Worm (Caenorhabditis elegans): ENCODE results near the gene lin-52.

Gene lin-52

ce11 chrIII:9826005-9826404 lies 1.5 kb upstream of the lin-52 start:
- no peak for TF ChIP-seq elt-3 (tag; optimal IDR thresholded peaks at IDR 0.05)
- peak; percentile 3 for TF ChIP-seq mep-1 (tag; optimal IDR thresholded peaks at IDR 0.05)
- no peak for TF ChIP-seq nhr-28 (tag; optimal IDR thresholded peaks at IDR 0.05)

- TF ChIP-seq hlh-1 (tag; optimal IDR thresholded peaks at IDR 0.05): no peak
- no peak for TF ChIP-seq sptf-1 (tag; optimal IDR thresholded peaks at IDR 0.05)
- no peak for TF ChIP-seq sem-2 (GFP tag; optimal IDR thresholded peaks at IDR 0.05)
- no peak for TF ChIP-seq ceh-39 (tag; optimal IDR thresholded peaks at IDR 0.05)
- TF ChIP-seq ztf-11 (tag; optimal IDR thresholded peaks at IDR 0.05): no peak
- TF ChIP-seq nhr-12 (tag; optimal IDR thresholded peaks at IDR 0.05): no peak
- no peak for TF ChIP-seq snpc-4 (tag; optimal IDR thresholded peaks at IDR 0.05)
- TF ChIP-seq mls-2 (tag; optimal IDR thresholded peaks at IDR 0.05): no peak
- no peak for TF ChIP-seq blmp-1 (tag; optimal IDR thresholded peaks at IDR 0.05)
- no peak for TF ChIP-seq elt-3 (tag; optimal IDR thresholded peaks at IDR 0.05)
- no peak for TF ChIP-seq ces-1 (GFP tag; optimal IDR thresholded peaks at IDR 0.05)
Measured at ce11 chrIII:9825073-9825828, 701 bp upstream of the lin-52 start, which contains the start of gene ZK632.9. ZK632.9 (minus strand) TSS chrIII:9825432.

DNA sequence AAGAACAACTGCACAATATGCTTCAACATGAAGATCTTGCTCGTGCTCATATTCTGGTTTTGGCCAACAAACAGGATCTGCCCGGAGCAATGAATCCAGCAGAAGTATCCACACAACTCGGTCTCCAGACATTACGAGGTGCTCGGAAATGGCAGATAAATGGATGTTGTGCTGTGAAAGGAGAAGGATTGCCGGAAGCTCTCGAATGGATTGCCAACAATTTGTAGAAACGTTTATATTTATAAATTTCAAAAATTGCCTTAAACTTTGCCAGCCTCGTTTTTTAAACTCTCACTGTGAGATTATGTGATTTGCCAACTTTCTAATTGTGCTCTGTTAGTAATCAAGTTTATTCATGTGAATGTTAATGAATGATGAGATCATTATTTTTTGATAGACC lies 802 bp downstream of the lin-52 start:
- no peak for TF ChIP-seq mep-1 (tag; optimal IDR thresholded peaks at IDR 0.05)
- TF ChIP-seq ceh-39 (tag; optimal IDR thresholded peaks at IDR 0.05): no peak
- no peak for TF ChIP-seq elt-3 (tag; optimal IDR thresholded peaks at IDR 0.05)
- no peak for TF ChIP-seq bed-3 (GFP tag; optimal IDR thresholded peaks at IDR 0.05)
- TF ChIP-seq tbx-8 (GFP tag; optimal IDR thresholded peaks at IDR 0.05): no peak
- TF ChIP-seq ztf-11 (tag; optimal IDR thresholded peaks at IDR 0.05): no peak
- TF ChIP-seq unc-39 (tag; optimal IDR thresholded peaks at IDR 0.05): no peak
- TF ChIP-seq sem-2 (GFP tag; optimal IDR thresholded peaks at IDR 0.05): no peak
- no peak for TF ChIP-seq lsy-2 (tag; optimal IDR thresholded peaks at IDR 0.05)

DNA sequence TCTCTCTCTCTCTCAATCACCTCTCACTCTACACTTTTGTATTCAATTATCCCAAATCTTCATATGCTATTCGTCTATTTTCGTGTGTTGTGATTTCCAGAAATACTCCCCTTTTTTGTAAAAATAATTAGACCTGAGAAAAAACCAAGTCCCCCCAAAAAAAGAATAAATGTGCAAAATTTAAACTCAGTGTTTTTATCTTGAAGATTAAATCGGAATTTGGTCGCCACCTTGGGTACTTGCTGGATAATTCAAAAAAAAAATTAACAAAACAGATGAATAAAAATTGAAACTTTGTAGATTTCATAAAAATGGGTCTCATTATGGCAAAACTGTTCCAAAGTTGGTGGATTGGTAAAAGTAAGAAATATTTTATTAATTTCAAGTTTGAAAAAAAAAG lies 1.6 kb downstream of the lin-52 start, which contains the start of gene arl-5:
arl-5 (plus strand) TSS at position 301 of the 400 bp plus-strand sequence.
- TF ChIP-seq mls-2 (tag; optimal IDR thresholded peaks at IDR 0.05): no peak
- TF ChIP-seq nhr-2 (tag; optimal IDR thresholded peaks at IDR 0.05): no peak
- no peak for TF ChIP-seq mab-5 (tag; optimal IDR thresholded peaks at IDR 0.05)
- TF ChIP-seq lin-32 (GFP tag; optimal IDR thresholded peaks at IDR 0.05): no peak
- no peak for TF ChIP-seq blmp-1 (tag; optimal IDR thresholded peaks at IDR 0.05)
- no peak for TF ChIP-seq mep-1 (tag; optimal IDR thresholded peaks at IDR 0.05)
- TF ChIP-seq nhr-76 (tag; optimal IDR thresholded peaks at IDR 0.05): no peak

DNA sequence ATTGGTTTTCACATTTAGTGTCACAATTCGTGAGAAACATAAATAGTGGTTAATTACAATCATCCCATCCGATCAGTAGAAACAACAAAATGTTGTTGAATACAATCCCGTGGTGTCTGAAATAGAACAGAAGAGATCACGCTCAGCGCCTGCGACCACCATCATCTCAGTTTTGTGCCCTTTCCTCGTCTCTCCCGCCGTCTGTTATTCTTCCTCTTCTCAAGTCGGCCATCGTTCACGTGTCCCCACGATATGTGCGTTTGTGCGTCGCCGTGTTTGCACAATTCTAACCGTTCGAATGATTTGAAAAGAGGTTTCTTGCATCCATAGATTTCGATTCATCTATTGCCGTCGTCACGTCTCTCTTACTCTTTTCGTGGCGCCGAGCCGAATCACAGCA lies 5.8 kb downstream of the lin-52 start, which contains the start of gene panl-3:
panl-3 (plus strand) TSS at position 294 of the 400 bp plus-strand sequence.
- TF ChIP-seq bed-3 (GFP tag; optimal IDR thresholded peaks at IDR 0.05) (no peak), mep-1 (tag; optimal IDR thresholded peaks at IDR 0.05) (peak; percentile 49), snpc-4 (tag; optimal IDR thresholded peaks at IDR 0.05) (no peak), zip-8 (tag; optimal IDR thresholded peaks at IDR 0.05) (no peak), elt-1 (tag; optimal IDR thresholded peaks at IDR 0.05; ENCODE audit: borderline replicate concordance, insufficient read depth) (no peak), pha-4 (tag; optimal IDR thresholded peaks at IDR 0.05) (peak; percentile 23), unc-39 (tag; optimal IDR thresholded peaks at IDR 0.05) (no peak), blmp-1 (tag; optimal IDR thresholded peaks at IDR 0.05) (no peak), mls-2 (tag; optimal IDR thresholded peaks at IDR 0.05) (no peak), lsy-2 (tag; optimal IDR thresholded peaks at IDR 0.05) (peak; percentile 4), mab-5 (tag; optimal IDR thresholded peaks at IDR 0.05) (no peak), lin-13 (tag; optimal IDR thresholded peaks at IDR 0.05) (peak; percentile 14), ceh-43 (GFP tag; optimal IDR thresholded peaks at IDR 0.05) (no peak), hlh-1 (tag; optimal IDR thresholded peaks at IDR 0.05) (no peak), unc-120 (tag; optimal IDR thresholded peaks at IDR 0.05; ENCODE audit: poor library complexity, severe bottlenecking) (no peak), ceh-39 (tag; optimal IDR thresholded peaks at IDR 0.05) (no peak), ceh-83 (GFP tag; optimal IDR thresholded peaks at IDR 0.05) (no peak), nhr-12 (tag; optimal IDR thresholded peaks at IDR 0.05) (no peak), cnd-1 (tag; optimal IDR thresholded peaks at IDR 0.05) (peak; percentile 46), sptf-1 (tag; optimal IDR thresholded peaks at IDR 0.05) (peak; percentile 37), unc-62 (GFP tag; optimal IDR thresholded peaks at IDR 0.05) (no peak)

Data from whole organism, mixed stage, embryonic.